Worm (Caenorhabditis elegans) whole organism, mixed stage, embryonic: ENCODE measurements around the gene T10C6.7.

Experiments
- M03D4.4 ChIP-seq: sonication (generic microtip); optimal IDR thresholded peaks from 2 replicates; lab custom pipeline; 2017; ENCODE audit warnings: mild to moderate bottlenecking, missing genetic modification characterization, missing compliant biosample characterization
- blmp-1 ChIP-seq: fragments of 150-350 bp; optimal IDR thresholded peaks from 2 replicates; lab custom pipeline; 2014; ENCODE audit warnings: missing biosample characterization, missing genetic modification characterization
- ceh-39 ChIP-seq: fragments of 150-350 bp; optimal IDR thresholded peaks from 2 replicates; lab custom pipeline; 2014; ENCODE audit warnings: missing biosample characterization, missing genetic modification characterization
- ceh-43 ChIP-seq: fragments of 200-800 bp; sonication (Bioruptor generic); optimal IDR thresholded peaks from 2 replicates; lab custom pipeline; 2018; ENCODE audit warnings: mild to moderate bottlenecking, missing genetic modification characterization, moderate library complexity, missing compliant biosample characterization
- ces-1 ChIP-seq: fragments of 150-350 bp; optimal IDR thresholded peaks from 2 replicates; lab custom pipeline; 2014; ENCODE audit warnings: missing biosample characterization, missing genetic modification reagents, missing genetic modification characterization
- cnd-1 ChIP-seq: fragments of 200-800 bp; sonication (Bioruptor generic); optimal IDR thresholded peaks from 2 replicates; lab custom pipeline; 2018; ENCODE audit warnings: mild to moderate bottlenecking, missing genetic modification characterization, missing compliant biosample characterization
- elt-1 ChIP-seq: sonication (generic microtip); optimal IDR thresholded peaks from 2 replicates; lab custom pipeline; 2017; ENCODE audit warnings: missing genetic modification characterization, mild to moderate bottlenecking, missing compliant biosample characterization, antibody characterized with exemption, moderate library complexity, borderline replicate concordance; ENCODE audit not compliant: insufficient read depth
- elt-3 ChIP-seq: fragments of 150-350 bp; optimal IDR thresholded peaks from 2 replicates; lab custom pipeline; 2014; ENCODE audit warnings: missing biosample characterization, missing genetic modification characterization
- flh-1 ChIP-seq: fragments of 200-800 bp; sonication (Bioruptor generic); optimal IDR thresholded peaks from 2 replicates; lab custom pipeline; 2018; ENCODE audit warnings: mild to moderate bottlenecking, missing genetic modification characterization, moderate library complexity, missing compliant biosample characterization
- ham-2 ChIP-seq: fragments of 200-800 bp; sonication (Bioruptor generic); optimal IDR thresholded peaks from 2 replicates; lab custom pipeline; 2018; ENCODE audit warnings: mild to moderate bottlenecking, missing genetic modification characterization, missing compliant biosample characterization
- hlh-1 ChIP-seq: fragments of 150-350 bp; optimal IDR thresholded peaks from 2 replicates; lab custom pipeline; 2014; ENCODE audit warnings: missing biosample characterization, missing genetic modification reagents, missing genetic modification characterization
- lin-13 ChIP-seq: fragments of 150-350 bp; optimal IDR thresholded peaks from 2 replicates; lab custom pipeline; 2014; ENCODE audit warnings: missing biosample characterization, missing genetic modification characterization
- lin-32 ChIP-seq: fragments of 200-800 bp; sonication (Bioruptor generic); optimal IDR thresholded peaks from 2 replicates; lab custom pipeline; 2018; ENCODE audit warnings: mild to moderate bottlenecking, missing genetic modification characterization, missing compliant biosample characterization
- lsy-2 ChIP-seq: fragments of 150-350 bp; optimal IDR thresholded peaks from 2 replicates; lab custom pipeline; 2014; ENCODE audit warnings: missing biosample characterization, missing genetic modification characterization
- mab-5 ChIP-seq: fragments of 150-350 bp; optimal IDR thresholded peaks from 2 replicates; lab custom pipeline; 2014; ENCODE audit warnings: missing biosample characterization, missing genetic modification characterization
- mep-1 ChIP-seq: fragments of 150-350 bp; optimal IDR thresholded peaks from 2 replicates; lab custom pipeline; 2017; ENCODE audit warnings: missing biosample characterization, missing genetic modification reagents, missing genetic modification characterization, inconsistent platforms
- mls-2 ChIP-seq: sonication (generic microtip); optimal IDR thresholded peaks from 2 replicates; lab custom pipeline; 2016; ENCODE audit warnings: mild to moderate bottlenecking, missing genetic modification characterization, moderate library complexity, missing compliant biosample characterization
- nhr-2 ChIP-seq: fragments of 150-350 bp; optimal IDR thresholded peaks from 2 replicates; lab custom pipeline; 2014; ENCODE audit warnings: missing biosample characterization, missing genetic modification characterization
- nhr-237 ChIP-seq: fragments of 150-350 bp; optimal IDR thresholded peaks from 2 replicates; lab custom pipeline; 2014; ENCODE audit warnings: missing biosample characterization, missing genetic modification characterization
- nhr-28 ChIP-seq: fragments of 150-350 bp; optimal IDR thresholded peaks from 2 replicates; lab custom pipeline; 2014; ENCODE audit warnings: missing biosample characterization, missing genetic modification characterization
- nhr-76 ChIP-seq: sonication (generic microtip); optimal IDR thresholded peaks from 2 replicates; lab custom pipeline; 2017; ENCODE audit warnings: missing biosample characterization, missing genetic modification characterization
- pha-4 ChIP-seq: fragments of 150-350 bp; optimal IDR thresholded peaks from 2 replicates; lab custom pipeline; 2018; ENCODE audit warnings: missing biosample characterization, missing genetic modification reagents, missing genetic modification characterization
- sem-2 ChIP-seq: fragments of 200-800 bp; sonication (Bioruptor generic); optimal IDR thresholded peaks from 2 replicates; lab custom pipeline; 2018; ENCODE audit warnings: mild to moderate bottlenecking, missing genetic modification characterization, missing compliant biosample characterization
- snpc-4 ChIP-seq: fragments of 150-350 bp; optimal IDR thresholded peaks from 2 replicates; lab custom pipeline; 2014; ENCODE audit warnings: missing biosample characterization, missing genetic modification characterization
- sptf-1 ChIP-seq: sonication (generic microtip); optimal IDR thresholded peaks from 2 replicates; lab custom pipeline; 2017; ENCODE audit warnings: mild to moderate bottlenecking, missing genetic modification characterization, moderate library complexity, missing compliant biosample characterization
- tbx-8 ChIP-seq: fragments of 200-800 bp; sonication (Bioruptor generic); optimal IDR thresholded peaks from 2 replicates; lab custom pipeline; 2018; ENCODE audit warnings: mild to moderate bottlenecking, missing genetic modification characterization, moderate library complexity, missing compliant biosample characterization
- unc-120 ChIP-seq: sonication (generic microtip); optimal IDR thresholded peaks from 2 replicates; lab custom pipeline; 2017; ENCODE audit warnings: missing genetic modification characterization, missing compliant biosample characterization; ENCODE audit not compliant: poor library complexity, severe bottlenecking
- unc-39 ChIP-seq: fragments of 150-350 bp; optimal IDR thresholded peaks from 2 replicates; lab custom pipeline; 2014; ENCODE audit warnings: missing biosample characterization, missing genetic modification characterization
- unc-62 ChIP-seq: fragments of 150-350 bp; optimal IDR thresholded peaks from 2 replicates; lab custom pipeline; 2014; ENCODE audit warnings: missing biosample characterization, missing genetic modification reagents, missing genetic modification characterization
- zip-8 ChIP-seq: fragments of 150-350 bp; optimal IDR thresholded peaks from 2 replicates; lab custom pipeline; 2014; ENCODE audit warnings: missing biosample characterization, missing genetic modification characterization
- ztf-11 ChIP-seq: fragments of 150-350 bp; optimal IDR thresholded peaks from 2 replicates; lab custom pipeline; 2014; ENCODE audit warnings: missing biosample characterization, missing genetic modification characterization

Gene T10C6.7

DNA sequence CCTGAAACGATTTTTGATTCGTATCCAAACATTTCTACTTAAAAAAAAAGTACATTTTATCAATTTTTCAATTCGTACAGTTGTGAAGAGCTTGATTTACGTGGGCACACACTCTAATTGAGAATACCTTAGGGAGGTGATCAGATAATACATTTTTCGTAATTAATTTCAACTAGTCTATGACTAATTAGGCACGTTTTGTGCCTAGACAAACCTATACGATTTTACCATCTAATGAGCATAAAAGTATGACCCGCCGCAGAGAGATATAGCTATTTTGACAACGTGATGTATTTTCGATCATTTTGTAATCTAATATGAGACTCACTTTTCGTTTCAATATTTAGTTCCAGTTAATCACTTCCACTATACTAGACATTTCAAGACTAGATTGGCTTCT lies 14.5 kb downstream of the T10C6.7 start:
- TF ChIP-seq elt-1 (tag; lab: Kevin White, UChicago) (no peak), flh-1 (GFP tag; lab: Kevin White, UChicago) (no peak), blmp-1 (no peak), ces-1 (no peak)

DNA sequence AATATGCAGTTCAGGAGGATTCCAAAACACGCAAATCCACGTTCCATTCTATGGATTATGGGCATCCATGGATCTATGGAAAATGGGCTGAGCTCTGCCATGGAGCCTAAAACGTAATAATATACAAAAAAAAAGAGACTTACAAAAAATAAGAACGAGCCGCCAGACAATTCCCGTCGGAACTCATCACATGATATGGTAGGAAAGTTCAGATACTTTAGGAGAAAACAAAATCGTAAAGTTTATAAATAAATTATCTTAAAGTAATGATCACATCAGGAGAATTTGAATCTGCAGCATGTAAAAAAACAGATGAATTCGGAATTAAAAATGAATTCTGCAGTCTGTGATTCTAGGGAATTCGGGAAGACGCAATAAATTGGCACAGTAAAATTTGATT lies 15.9 kb downstream of the T10C6.7 start, which contains the start of gene str-232:
TSS of gene str-232 (minus strand) at position 101 of the 400 bp plus-strand sequence.
- TF ChIP-seq mab-5 (no peak), flh-1 (GFP tag; lab: Kevin White, UChicago) (no peak), ceh-39 (tag; lab: Kevin White, UChicago) (no peak), ceh-43 (no peak), M03D4.4 (tag; lab: Kevin White, UChicago) (no peak), nhr-28 (no peak), hlh-1 (tag; lab: Kevin White, UChicago) (no peak), sem-2 (GFP tag; lab: Kevin White, UChicago) (no peak), unc-120 (tag; lab: Kevin White, UChicago) (no peak), elt-1 (tag; lab: Kevin White, UChicago) (no peak), zip-8 (tag; lab: Kevin White, UChicago) (no peak), blmp-1 (no peak), mep-1 (tag; lab: Kevin White, UChicago) (no peak), pha-4 (tag; lab: Kevin White, UChicago) (no peak), unc-62 (GFP tag; lab: Kevin White, UChicago) (no peak), nhr-76 (no peak), cnd-1 (tag; lab: Kevin White, UChicago) (no peak), elt-3 (tag; lab: Kevin White, UChicago) (no peak), sptf-1 (tag; lab: Kevin White, UChicago) (no peak)

DNA sequence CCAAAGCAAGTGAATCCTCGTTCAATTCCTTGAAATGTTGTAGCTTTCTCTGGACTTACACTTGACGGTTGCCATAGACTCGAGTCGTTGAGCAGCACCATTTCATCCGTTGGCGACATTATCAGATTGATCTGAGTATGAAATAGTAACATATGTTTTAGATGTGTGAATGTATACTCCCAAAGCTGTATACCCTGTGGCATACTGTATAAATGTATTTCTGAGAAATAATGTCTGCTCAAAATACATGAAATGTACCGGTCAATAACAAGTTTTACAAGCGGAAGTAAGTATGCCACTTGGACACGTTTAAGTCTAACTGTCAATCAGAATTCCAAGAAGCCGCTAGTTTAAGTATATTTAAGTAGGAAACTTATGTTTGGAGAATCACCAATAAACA lies 21.9 kb downstream of the T10C6.7 start, which contains the start of gene str-233:
TSS of gene str-233 (minus strand) at position 101 of the 400 bp plus-strand sequence.
- TF ChIP-seq sem-2 (GFP tag; lab: Kevin White, UChicago) (no peak), zip-8 (tag; lab: Kevin White, UChicago) (no peak), mep-1 (tag; lab: Kevin White, UChicago) (no peak), nhr-237 (tag; lab: Kevin White, UChicago) (no peak), hlh-1 (tag; lab: Kevin White, UChicago) (no peak), lin-32 (GFP tag; lab: Kevin White, UChicago) (no peak), lsy-2 (tag; lab: Kevin White, UChicago) (no peak), tbx-8 (no peak), ces-1 (no peak), unc-39 (tag; lab: Kevin White, UChicago) (no peak), ham-2 (GFP tag; lab: Kevin White, UChicago) (no peak), M03D4.4 (tag; lab: Kevin White, UChicago) (no peak), unc-62 (GFP tag; lab: Kevin White, UChicago) (no peak), mls-2 (tag; lab: Kevin White, UChicago) (no peak)
- TF ChIP-seq, all 35 proteins: peak for 0

DNA sequence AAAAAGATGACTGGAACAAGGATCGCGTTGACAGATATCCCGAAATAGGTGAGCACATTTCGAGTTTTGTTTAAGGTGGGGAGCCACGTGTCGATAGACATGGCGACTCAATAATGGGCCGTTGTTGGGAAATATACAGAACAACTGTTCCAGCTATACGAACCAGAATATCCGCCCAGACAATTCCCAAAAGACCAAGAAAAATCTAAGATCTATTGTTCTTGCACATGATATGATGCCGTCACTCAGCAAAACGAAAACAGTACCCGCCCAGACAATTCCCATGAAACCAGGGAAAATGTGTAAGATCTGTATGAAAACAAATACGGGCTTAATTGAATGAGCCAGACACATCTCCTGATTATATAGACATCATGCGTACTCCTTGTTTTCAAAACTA lies 24.0 kb downstream of the T10C6.7 start, which contains the start of gene str-231:
TSS of gene str-231 (minus strand) at position 101 of the 400 bp plus-strand sequence.
- TF ChIP-seq unc-62 (GFP tag; lab: Kevin White, UChicago) (no peak), ceh-39 (tag; lab: Kevin White, UChicago) (no peak), sem-2 (GFP tag; lab: Kevin White, UChicago) (no peak), mab-5 (no peak), hlh-1 (tag; lab: Kevin White, UChicago) (no peak), elt-3 (tag; lab: Kevin White, UChicago) (no peak)

DNA sequence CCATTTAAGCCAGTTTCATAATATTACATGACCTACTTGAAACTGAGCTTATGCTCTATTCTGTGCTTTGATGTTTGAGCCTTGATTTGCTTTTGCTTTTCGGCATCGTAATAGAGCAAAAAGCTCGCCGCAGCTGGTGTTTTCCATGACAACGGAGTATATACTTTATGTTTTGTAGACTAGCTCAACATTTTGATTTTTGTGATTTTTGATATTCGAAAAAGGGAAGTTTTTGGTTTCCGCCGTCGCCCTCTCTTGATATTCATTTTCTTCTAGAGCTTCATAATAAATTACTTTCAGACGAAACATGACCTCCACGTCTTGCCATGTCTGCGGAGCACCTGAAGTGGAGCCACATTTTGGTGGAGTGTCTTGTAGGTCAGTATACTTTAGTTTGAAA lies 29.2 kb downstream of the T10C6.7 start, which contains the start of gene nhr-63:
TSS of gene nhr-63 (plus strand) at position 301 of the 400 bp plus-strand sequence.
- no peak for TF ChIP-seq elt-3 (tag; lab: Kevin White, UChicago)
- no peak for TF ChIP-seq snpc-4 (tag; lab: Kevin White, UChicago)
- no peak for TF ChIP-seq flh-1 (GFP tag; lab: Kevin White, UChicago)
- TF ChIP-seq elt-1 (tag; lab: Kevin White, UChicago), result no peak
- no peak for TF ChIP-seq nhr-2 (tag; lab: Kevin White, UChicago)
- no peak for TF ChIP-seq nhr-28
- no peak for TF ChIP-seq mab-5
- TF ChIP-seq ces-1, result no peak
- no peak for TF ChIP-seq ceh-43
- TF ChIP-seq cnd-1 (tag; lab: Kevin White, UChicago), result no peak
- no peak for TF ChIP-seq lin-13
- TF ChIP-seq pha-4 (tag; lab: Kevin White, UChicago), result no peak
- no peak for TF ChIP-seq ztf-11
- TF ChIP-seq sptf-1 (tag; lab: Kevin White, UChicago), result no peak
- TF ChIP-seq tbx-8, result no peak
- TF ChIP-seq hlh-1 (tag; lab: Kevin White, UChicago), result no peak
- TF ChIP-seq M03D4.4 (tag; lab: Kevin White, UChicago), result no peak
- no peak for TF ChIP-seq unc-62 (GFP tag; lab: Kevin White, UChicago)
- TF ChIP-seq mls-2 (tag; lab: Kevin White, UChicago), result no peak
